Fruit fly (Drosophila melanogaster) whole organism, embryonic: ENCODE data around the gene toy.

Source experiments
- Bdp1 ChIP-seq: fragments of 200-800 bp; sonication (Bioruptor generic); optimal IDR thresholded peaks from 3 replicates; lab custom pipeline; 2016; ENCODE audit warnings: missing biosample characterization, missing genetic modification characterization
- Blimp-1 ChIP-seq: fragments of 200-800 bp; sonication (Bioruptor generic); optimal IDR thresholded peaks from 3 replicates; lab custom pipeline; 2018; ENCODE audit warnings: missing biosample characterization, missing genetic modification characterization, mild to moderate bottlenecking, moderate library complexity, missing genetic modification reagents
- BtbVII ChIP-seq: fragments of 200-800 bp; sonication (Bioruptor generic); optimal IDR thresholded peaks from 3 replicates; lab custom pipeline; 2017; ENCODE audit warnings: missing biosample characterization, mild to moderate bottlenecking, missing genetic modification characterization
- CG10267 ChIP-seq: fragments of 200-800 bp; sonication (Bioruptor generic); optimal IDR thresholded peaks from 2 replicates; lab custom pipeline; 2018; ENCODE audit warnings: missing biosample characterization, mild to moderate bottlenecking, missing genetic modification characterization, moderate library complexity
- CG10274 ChIP-seq: fragments of 200-800 bp; sonication (Bioruptor generic); optimal IDR thresholded peaks from 3 replicates; lab custom pipeline; 2017; ENCODE audit warnings: missing biosample characterization, mild to moderate bottlenecking, missing genetic modification characterization
- CG10543 ChIP-seq: fragments of 200-800 bp; sonication (Bioruptor generic); optimal IDR thresholded peaks from 3 replicates; lab custom pipeline; 2017; ENCODE audit warnings: missing biosample characterization, mild to moderate bottlenecking, missing genetic modification characterization, moderate library complexity
- CG11695 ChIP-seq: fragments of 200-800 bp; sonication (Bioruptor generic); IDR thresholded peaks from 3 replicates; pipeline ENCODE4 v1.3.6; 2022; ENCODE audit warnings: missing biosample characterization, missing genetic modification characterization
- CG13123 ChIP-seq: fragments of 200-800 bp; sonication (Bioruptor generic); optimal IDR thresholded peaks from 2 replicates; lab custom pipeline; 2016; ENCODE audit warnings: missing biosample characterization, missing genetic modification characterization
- CG17612 ChIP-seq: fragments of 200-800 bp; sonication (Bioruptor generic); IDR thresholded peaks from 2 replicates; pipeline ENCODE4 v1.3.6; 2022; ENCODE audit warnings: missing biosample characterization, missing genetic modification characterization
- CG43689 ChIP-seq: fragments of 200-800 bp; sonication (Bioruptor generic); IDR thresholded peaks from 2 replicates; pipeline ENCODE4 v1.3.6; 2022; ENCODE audit warnings: missing biosample characterization, missing genetic modification characterization
- CG4404 ChIP-seq: fragments of 200-800 bp; sonication (Bioruptor generic); IDR thresholded peaks from 2 replicates; pipeline ENCODE4 v1.3.6; 2022; ENCODE audit warnings: missing biosample characterization, missing genetic modification characterization
- CG5953 ChIP-seq: fragments of 200-800 bp; sonication (Bioruptor generic); IDR thresholded peaks from 2 replicates; pipeline ENCODE4 v1.3.6; 2022; ENCODE audit warnings: missing biosample characterization, missing genetic modification characterization
- CG7963 ChIP-seq: fragments of 200-800 bp; sonication (Bioruptor generic); IDR thresholded peaks from 3 replicates; pipeline ENCODE4 v1.3.6; 2022; ENCODE audit warnings: missing biosample characterization, missing genetic modification characterization; ENCODE audit not compliant: partially characterized antibody
- CG9727 ChIP-seq: fragments of 200-800 bp; sonication (Bioruptor generic); optimal IDR thresholded peaks from 3 replicates; lab custom pipeline; 2017; ENCODE audit warnings: missing biosample characterization, mild to moderate bottlenecking, missing genetic modification characterization
- CG9876 ChIP-seq: fragments of 200-800 bp; sonication (Bioruptor generic); optimal IDR thresholded peaks from 2 replicates; lab custom pipeline; 2016; ENCODE audit warnings: missing biosample characterization, missing genetic modification characterization
- Dbx ChIP-seq: fragments of 200-800 bp; sonication (Bioruptor generic); IDR thresholded peaks from 3 replicates; pipeline ENCODE4 v1.3.6; 2022; ENCODE audit warnings: missing biosample characterization, missing genetic modification characterization
- Doc2 ChIP-seq: fragments of 200-800 bp; sonication (Bioruptor generic); IDR thresholded peaks from 2 replicates; pipeline ENCODE4 v1.3.6; 2022; ENCODE audit warnings: missing biosample characterization, missing genetic modification characterization
- GATAe ChIP-seq: fragments of 200-800 bp; sonication (Bioruptor generic); conservative IDR thresholded peaks from 2 replicates; pipeline ENCODE4 v1.3.6; 2022; ENCODE audit warnings: missing biosample characterization, missing genetic modification characterization
- Gug ChIP-seq: fragments of 200-800 bp; sonication (Bioruptor generic); IDR thresholded peaks from 4 replicates; pipeline ENCODE4 v1.3.6; 2022; ENCODE audit warnings: missing biosample characterization, missing genetic modification characterization
- HLH4C ChIP-seq: fragments of 200-800 bp; sonication (Bioruptor generic); IDR thresholded peaks from 3 replicates; pipeline ENCODE4 v1.3.6; 2022; ENCODE audit warnings: missing biosample characterization, missing genetic modification characterization; ENCODE audit not compliant: partially characterized antibody
- Hmx ChIP-seq: fragments of 200-800 bp; sonication (Bioruptor generic); optimal IDR thresholded peaks from 2 replicates; lab custom pipeline; 2016; ENCODE audit warnings: missing biosample characterization, missing genetic modification characterization
- Pdp1 ChIP-seq, 2 experiments: fragments of 200-800 bp; sonication (Bioruptor generic); optimal IDR thresholded peaks; 3 replicates each; lab custom pipeline; 2016; ENCODE audit warnings: missing biosample characterization in 2 of 2, missing genetic modification characterization in 2 of 2, mild to moderate bottlenecking in 1 of 2, moderate library complexity in 1 of 2
- Ptx1 ChIP-seq: fragments of 200-800 bp; sonication (Bioruptor generic); IDR thresholded peaks from 2 replicates; pipeline ENCODE4 v1.3.6; 2022; ENCODE audit warnings: missing biosample characterization, missing genetic modification characterization
- Six4 ChIP-seq: fragments of 200-800 bp; sonication (Bioruptor generic); optimal IDR thresholded peaks from 2 replicates; lab custom pipeline; 2016; ENCODE audit warnings: missing biosample characterization, missing genetic modification characterization
- Sry-δ ChIP-seq: fragments of 200-800 bp; sonication (Bioruptor generic); optimal IDR thresholded peaks from 2 replicates; lab custom pipeline; 2016; ENCODE audit warnings: missing biosample characterization, missing genetic modification characterization
- Ssrp ChIP-seq: fragments of 200-800 bp; sonication (Bioruptor generic); optimal IDR thresholded peaks from 2 replicates; lab custom pipeline; 2018; ENCODE audit warnings: missing biosample characterization, mild to moderate bottlenecking, missing genetic modification characterization, moderate library complexity
- TFAM ChIP-seq: fragments of 200-800 bp; sonication (Bioruptor generic); optimal IDR thresholded peaks from 2 replicates; lab custom pipeline; 2017; ENCODE audit warnings: missing biosample characterization, missing genetic modification characterization, inconsistent platforms
- ab ChIP-seq: fragments of 200-800 bp; sonication (Bioruptor generic); optimal IDR thresholded peaks from 2 replicates; lab custom pipeline; 2016; ENCODE audit warnings: missing biosample characterization, missing genetic modification characterization
- ap ChIP-seq: fragments of 200-800 bp; sonication (Bioruptor generic); IDR thresholded peaks from 2 replicates; pipeline ENCODE4 v1.3.6; 2022; ENCODE audit warnings: missing biosample characterization, missing genetic modification characterization
- bbx ChIP-seq: fragments of 200-800 bp; sonication (Bioruptor generic); IDR thresholded peaks from 2 replicates; pipeline ENCODE4 v1.3.6; 2022; ENCODE audit warnings: missing biosample characterization, missing genetic modification characterization; ENCODE audit not compliant: partially characterized antibody
- caup ChIP-seq: fragments of 200-800 bp; sonication (Bioruptor generic); optimal IDR thresholded peaks from 3 replicates; lab custom pipeline; 2017; ENCODE audit warnings: missing biosample characterization, mild to moderate bottlenecking, missing genetic modification characterization, moderate library complexity; ENCODE audit not compliant: severe bottlenecking
- ems ChIP-seq: fragments of 200-800 bp; sonication (Bioruptor generic); optimal IDR thresholded peaks from 3 replicates; lab custom pipeline; 2016; ENCODE audit warnings: missing biosample characterization, missing genetic modification characterization
- gsb ChIP-seq: fragments of 200-800 bp; sonication (Bioruptor generic); IDR thresholded peaks from 2 replicates; pipeline ENCODE4 v1.3.6; 2022; ENCODE audit warnings: missing biosample characterization, missing genetic modification characterization
- gt ChIP-seq: fragments of 200-800 bp; sonication (Bioruptor generic); IDR thresholded peaks from 2 replicates; pipeline ENCODE4 v1.3.6; 2022; ENCODE audit warnings: missing biosample characterization, missing genetic modification characterization
- h ChIP-seq: fragments of >200 bp; optimal IDR thresholded peaks from 2 replicates; lab custom pipeline; 2017
- ham ChIP-seq: fragments of 200-800 bp; sonication (Bioruptor generic); IDR thresholded peaks from 2 replicates; pipeline ENCODE4 v1.3.6; 2022; ENCODE audit warnings: missing biosample characterization, missing genetic modification characterization
- hb ChIP-seq: fragments of 200-800 bp; sonication (Bioruptor generic); IDR thresholded peaks from 3 replicates; pipeline ENCODE4 v1.3.6; 2022; ENCODE audit warnings: missing biosample characterization, missing genetic modification characterization; ENCODE audit not compliant: partially characterized antibody
- lbe ChIP-seq: fragments of 200-800 bp; sonication (Bioruptor generic); optimal IDR thresholded peaks from 2 replicates; lab custom pipeline; 2016; ENCODE audit warnings: missing biosample characterization, mild to moderate bottlenecking, missing genetic modification characterization
- maf-S ChIP-seq: fragments of 200-800 bp; sonication (Bioruptor generic); optimal IDR thresholded peaks from 2 replicates; lab custom pipeline; 2016; ENCODE audit warnings: missing biosample characterization, missing genetic modification characterization
- mld ChIP-seq: fragments of 200-800 bp; sonication (Bioruptor generic); IDR thresholded peaks from 3 replicates; pipeline ENCODE4 v1.3.6; 2022; ENCODE audit warnings: missing biosample characterization, missing genetic modification characterization; ENCODE audit not compliant: partially characterized antibody
- otp ChIP-seq: fragments of 200-800 bp; sonication (Bioruptor generic); IDR thresholded peaks from 3 replicates; pipeline ENCODE4, ENCODE4 v1.3.6; 2022; ENCODE audit warnings: missing biosample characterization, missing genetic modification characterization
- peb ChIP-seq: fragments of 200-800 bp; sonication (Bioruptor generic); IDR thresholded peaks from 2 replicates; pipeline ENCODE4 v1.3.6; 2022; ENCODE audit warnings: missing biosample characterization, missing genetic modification characterization
- pho ChIP-seq: fragments of 200-800 bp; sonication (Bioruptor generic); optimal IDR thresholded peaks from 2 replicates; lab custom pipeline; 2016; ENCODE audit warnings: missing biosample characterization, missing genetic modification characterization
- ro ChIP-seq: fragments of 200-800 bp; sonication (Bioruptor generic); IDR thresholded peaks from 2 replicates; pipeline ENCODE4 v1.3.6; 2022; ENCODE audit warnings: missing biosample characterization, missing genetic modification characterization
- ssp ChIP-seq: fragments of 200-800 bp; sonication (Bioruptor generic); IDR thresholded peaks from 2 replicates; pipeline ENCODE4 v1.3.6; 2022; ENCODE audit warnings: missing biosample characterization, missing genetic modification characterization
- stwl ChIP-seq: fragments of 200-800 bp; sonication (Bioruptor generic); optimal IDR thresholded peaks from 3 replicates; lab custom pipeline; 2018; ENCODE audit warnings: missing biosample characterization, mild to moderate bottlenecking, missing genetic modification characterization, moderate library complexity
- tap ChIP-seq: fragments of 200-800 bp; optimal IDR thresholded peaks from 3 replicates; lab custom pipeline; 2019; ENCODE audit warnings: missing biosample characterization, mild to moderate bottlenecking, missing genetic modification characterization, moderate library complexity
- tx ChIP-seq: fragments of 200-800 bp; sonication (Bioruptor generic); optimal IDR thresholded peaks from 2 replicates; lab custom pipeline; 2016; ENCODE audit warnings: missing biosample characterization, missing genetic modification characterization
- unc-4 ChIP-seq: fragments of 200-800 bp; sonication (Bioruptor generic); IDR thresholded peaks from 2 replicates; pipeline ENCODE4 v1.3.6; 2022; ENCODE audit warnings: missing biosample characterization, missing genetic modification characterization; ENCODE audit not compliant: partially characterized antibody
- wdn ChIP-seq: fragments of 200-800 bp; sonication (Bioruptor generic); IDR thresholded peaks from 2 replicates; pipeline ENCODE4 v1.3.6; 2022; ENCODE audit warnings: missing biosample characterization, missing genetic modification characterization

The toy gene

DNA sequence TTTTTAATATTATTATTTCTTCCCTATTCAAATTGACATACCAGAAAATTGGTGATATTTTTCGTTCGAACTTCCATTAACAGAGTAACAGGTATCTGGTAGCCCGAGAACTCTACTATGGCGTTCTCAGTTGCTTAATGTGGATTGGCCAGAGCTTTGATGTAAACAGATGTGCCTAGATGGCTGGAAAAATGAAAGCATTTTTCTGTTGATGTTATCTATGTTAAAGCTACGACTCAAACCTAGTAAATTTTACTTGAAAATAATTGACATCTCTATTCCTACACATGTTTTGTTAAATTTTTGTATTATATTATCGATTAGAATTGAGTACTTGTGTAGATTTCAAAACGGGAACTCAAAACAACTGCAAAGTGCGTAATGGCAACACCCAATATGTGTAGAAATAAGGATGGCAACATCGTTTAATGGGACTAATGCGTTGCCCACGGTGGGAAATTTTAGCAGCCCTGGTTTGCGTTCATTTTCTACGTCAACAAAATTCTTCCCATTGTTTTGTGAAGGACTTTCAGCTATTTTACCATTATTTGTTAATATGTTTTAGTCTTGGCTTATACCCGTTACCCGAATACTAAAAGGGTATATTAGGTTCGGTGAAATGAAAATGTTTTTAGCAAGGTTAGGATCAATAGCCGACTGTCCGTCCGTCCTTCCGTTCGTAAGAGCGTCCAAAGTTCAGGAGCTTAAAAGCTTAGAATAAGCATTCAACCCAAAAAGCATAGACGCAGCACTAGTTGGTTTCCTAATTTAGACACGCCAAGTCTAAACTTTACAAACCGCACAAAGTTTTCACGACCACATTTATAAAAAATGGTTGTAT, 9.7 kb upstream of the toy start (continued):
- 0 out of 3 replicates have a peak, but pooled peaks have one; percentile 27 for TF ChIP-seq CG11695 (GFP tag; lab: Robert Waterston, UW)
- TF ChIP-seq Six4 (GFP tag; lab: Kevin White, UChicago) = no peak
- no peak for TF ChIP-seq gt (GFP tag; lab: Robert Waterston, UW)
- no peak for TF ChIP-seq CG10543 (GFP tag; lab: Kevin White, UChicago)
- no peak for TF ChIP-seq CG9727
- peak; percentile 36 for TF ChIP-seq pho
- TF ChIP-seq Sry-δ = peak; percentile 41
- no peak; the same call in 2 of the 3 replicates for TF ChIP-seq mld
- TF ChIP-seq otp (GFP tag; lab: Robert Waterston, UW) = no peak
- no peak for TF ChIP-seq Ptx1
- TF ChIP-seq BtbVII (GFP tag; lab: Kevin White, UChicago) = no peak
- TF ChIP-seq CG5953 (GFP tag; lab: Robert Waterston, UW) = no peak
- TF ChIP-seq Gug (GFP tag; lab: Robert Waterston, UW) = no peak
- TF ChIP-seq CG13123 (GFP tag; lab: Kevin White, UChicago) = no peak
- no peak for TF ChIP-seq ham (GFP tag; lab: Robert Waterston, UW)
- TF ChIP-seq Ssrp = no peak
- TF ChIP-seq peb (GFP tag; lab: Robert Waterston, UW) = no peak
- TF ChIP-seq CG9876 (GFP tag; lab: Kevin White, UChicago) = no peak
- TF ChIP-seq ssp = no peak
- no peak for TF ChIP-seq Doc2 (GFP tag; lab: Robert Waterston, UW)
- no peak for TF ChIP-seq CG43689 (GFP tag; lab: Robert Waterston, UW)
- peak; percentile 57 for TF ChIP-seq CG10267 (tag; lab: Kevin White, UChicago)
- TF ChIP-seq lbe (GFP tag; lab: Kevin White, UChicago) = no peak
- no peak for TF ChIP-seq CG4404
- TF ChIP-seq Hmx (GFP tag; lab: Kevin White, UChicago) = no peak
- TF ChIP-seq Dbx (GFP tag; lab: Robert Waterston, UW) = no peak
- TF ChIP-seq GATAe (GFP tag; lab: Robert Waterston, UW) = no peak
- no peak for TF ChIP-seq unc-4 (GFP tag; lab: Robert Waterston, UW)
- TF ChIP-seq Pdp1 (GFP tag; optimal IDR thresholded peaks at IDR 0.05; lab: Kevin White, UChicago) = peak in 1 of 2 experiments; percentile 7
- no peak for TF ChIP-seq tap
- TF ChIP-seq CG10274 (GFP tag; lab: Kevin White, UChicago) = no peak
- peak; percentile 96 for TF ChIP-seq HLH4C (GFP tag; lab: Robert Waterston, UW)
- TF ChIP-seq stwl (tag; lab: Kevin White, UChicago) = peak; percentile 28
- TF ChIP-seq h (lab: Kevin White, UChicago) = no peak
- no peak; the same call in 2 of the 3 replicates for TF ChIP-seq hb (GFP tag; lab: Robert Waterston, UW)
- no peak for TF ChIP-seq TFAM (GFP tag; lab: Kevin White, UChicago)
- peak; percentile 15 for TF ChIP-seq ems (GFP tag; lab: Kevin White, UChicago)
- TF ChIP-seq ap = no peak
- TF ChIP-seq Blimp-1 (GFP tag; lab: Kevin White, UChicago) = no peak
- no peak for TF ChIP-seq tx (GFP tag; lab: Kevin White, UChicago)
- TF ChIP-seq Bdp1 = no peak
- peak; percentile 63; the same call in 1 of the 3 replicates for TF ChIP-seq CG7963 (GFP tag; lab: Robert Waterston, UW)
- TF ChIP-seq wdn = no peak
- TF ChIP-seq bbx = peak; percentile 87
- no peak for TF ChIP-seq caup (GFP tag; lab: Kevin White, UChicago)
- TF ChIP-seq maf-S = no peak
- TF ChIP-seq ro (GFP tag; lab: Robert Waterston, UW) = no peak
- no peak for TF ChIP-seq ab (GFP tag; lab: Kevin White, UChicago)
- no peak for TF ChIP-seq CG17612 (GFP tag; lab: Robert Waterston, UW)
- no peak for TF ChIP-seq gsb (GFP tag; lab: Robert Waterston, UW)
